Fruit fly (Drosophila melanogaster): Measurements from ENCODE around the gene pHCl-2.

The pHCl-2 gene

DNA sequence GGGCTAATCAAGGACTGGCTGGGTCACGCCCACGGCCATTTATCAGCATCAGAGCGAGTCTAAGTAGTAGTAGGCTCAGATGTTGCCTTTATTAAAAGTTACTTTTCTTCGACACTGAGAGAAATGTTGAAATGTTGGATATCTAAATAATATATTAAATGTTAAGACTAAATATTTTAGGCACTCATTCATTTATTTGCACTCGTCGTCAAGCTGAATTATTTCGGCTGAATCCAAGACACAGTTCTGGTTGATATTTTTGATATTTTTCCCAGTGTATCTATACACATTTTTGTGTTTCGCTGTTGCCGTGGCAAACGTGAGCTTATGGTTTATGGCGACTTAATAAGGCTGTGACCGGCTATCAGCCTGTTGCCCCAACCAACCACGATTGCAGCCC, 19.9 kb upstream of the pHCl-2 start (continued):
- TF ChIP-seq Hr38 (GFP tag; optimal IDR thresholded peaks at IDR 0.05) (no peak), OdsH (GFP tag; optimal IDR thresholded peaks at IDR 0.05) (peak; percentile 68), dac (GFP tag; optimal IDR thresholded peaks at IDR 0.05) (peak; percentile 66), CG16779 (tag; optimal IDR thresholded peaks at IDR 0.05) (peak; percentile 37), lz (GFP tag; optimal IDR thresholded peaks at IDR 0.05) (no peak), vri (GFP tag; optimal IDR thresholded peaks at IDR 0.05) (no peak), ss (GFP tag; optimal IDR thresholded peaks at IDR 0.05) (peak in 1 of 2 experiments; percentile 7), Ets96B (tag; optimal IDR thresholded peaks at IDR 0.05) (peak; percentile 65), salr (GFP tag; optimal IDR thresholded peaks at IDR 0.05) (peak in 1 of 2 experiments; percentile 63), Smox (GFP tag; optimal IDR thresholded peaks at IDR 0.05) (no peak), svp (GFP tag) (peak; percentile 57), CG6276 (GFP tag; optimal IDR thresholded peaks at IDR 0.05) (peak; percentile 81), Gug (GFP tag; IDR thresholded peaks at IDR 0.05) (peak; percentile 76), net (GFP tag; optimal IDR thresholded peaks at IDR 0.05) (peak; percentile 62), spab (GFP tag; optimal IDR thresholded peaks at IDR 0.05) (peak; percentile 47)

DNA sequence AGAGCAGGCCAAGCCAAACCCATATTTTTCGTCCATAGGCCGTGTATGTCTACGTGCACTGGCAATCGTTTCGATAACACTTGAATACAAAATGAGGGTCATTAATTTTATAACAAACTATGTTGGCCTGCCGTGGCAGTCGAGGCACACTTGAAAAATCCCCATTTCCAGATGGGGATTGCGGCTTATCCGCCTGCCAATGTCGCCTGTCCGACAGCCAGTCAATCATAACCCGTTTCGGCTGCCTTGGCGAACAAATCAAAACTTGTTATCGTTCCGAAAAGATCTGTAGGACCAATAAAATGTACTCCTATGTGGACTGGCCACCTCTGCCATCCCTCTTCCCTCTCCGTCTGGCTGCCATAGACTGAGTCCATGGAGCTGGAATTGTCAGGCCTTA, 19.3 kb upstream of the pHCl-2 start:
- TF ChIP-seq CG7368 (GFP tag; optimal IDR thresholded peaks at IDR 0.05) (no peak), dac (GFP tag; optimal IDR thresholded peaks at IDR 0.05) (no peak), Ets21C (GFP tag; optimal IDR thresholded peaks at IDR 0.05) (no peak), fd59A (GFP tag; optimal IDR thresholded peaks at IDR 0.05) (no peak), CG15336 (GFP tag; IDR thresholded peaks at IDR 0.05) (no peak), salr (GFP tag; optimal IDR thresholded peaks at IDR 0.05) (no peak), CG34406 (GFP tag; optimal IDR thresholded peaks at IDR 0.05) (no peak), CG4318 (GFP tag; optimal IDR thresholded peaks at IDR 0.05) (no peak), Lpt (GFP tag; optimal IDR thresholded peaks at IDR 0.05) (no peak), CG6854 (GFP tag; optimal IDR thresholded peaks at IDR 0.05) (no peak), CG6163 (GFP tag; IDR thresholded peaks at IDR 0.05) (no peak), Hr39 (GFP tag; optimal IDR thresholded peaks at IDR 0.05) (no peak), Hr4 (GFP tag; optimal IDR thresholded peaks at IDR 0.05) (no peak), CG11902 (GFP tag; optimal IDR thresholded peaks at IDR 0.05) (no peak), Smox (GFP tag; optimal IDR thresholded peaks at IDR 0.05) (no peak)

DNA sequence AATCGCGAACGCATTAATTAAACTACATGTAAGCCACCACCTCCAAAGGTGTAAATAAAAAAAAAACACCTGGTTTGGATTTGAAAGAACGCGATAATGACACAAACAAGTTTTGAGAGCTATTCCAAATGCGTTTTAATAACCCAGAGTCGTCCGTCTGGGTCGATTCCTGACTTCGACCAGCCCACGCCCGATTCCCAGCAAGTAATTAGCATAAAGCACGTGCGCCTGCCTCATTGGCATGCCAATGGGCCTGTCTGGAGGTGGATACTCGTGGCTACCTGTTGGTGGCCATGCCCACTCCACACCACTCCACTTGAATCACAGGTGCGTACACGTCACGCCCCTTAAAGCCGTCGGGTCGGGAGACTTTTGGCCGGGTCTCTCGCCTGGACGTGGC, 17.1 kb upstream of the pHCl-2 start:
- TF ChIP-seq CG3919 (GFP tag; optimal IDR thresholded peaks at IDR 0.05) (no peak), Eip78C (GFP tag) (peak; percentile 7)

DNA sequence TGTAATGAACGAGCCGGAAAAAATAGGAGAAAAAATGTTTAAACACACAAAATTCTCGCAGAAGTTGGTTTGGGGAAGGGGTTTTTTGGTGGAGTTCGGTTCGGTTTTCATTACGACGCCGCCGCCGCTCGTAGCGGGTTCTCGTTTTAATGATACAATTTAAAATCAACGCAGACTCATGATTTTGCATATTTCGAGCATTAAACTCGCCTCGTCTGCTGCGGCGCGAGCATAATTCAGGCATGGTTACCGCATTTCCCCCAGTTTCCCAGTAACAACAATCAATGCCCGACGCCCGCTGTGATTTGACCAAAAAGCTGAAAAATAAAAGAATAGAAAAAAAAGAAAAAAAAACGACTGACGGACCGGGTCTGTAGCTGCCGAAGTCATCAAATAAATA, 16.2 kb upstream of the pHCl-2 start:
- TF ChIP-seq Sox15 (GFP tag; optimal IDR thresholded peaks at IDR 0.05) (no peak), pdm3 (GFP tag; optimal IDR thresholded peaks at IDR 0.05) (no peak), eg (GFP tag; IDR thresholded peaks at IDR 0.05) (no peak), topi (GFP tag; optimal IDR thresholded peaks at IDR 0.05) (no peak)

DNA sequence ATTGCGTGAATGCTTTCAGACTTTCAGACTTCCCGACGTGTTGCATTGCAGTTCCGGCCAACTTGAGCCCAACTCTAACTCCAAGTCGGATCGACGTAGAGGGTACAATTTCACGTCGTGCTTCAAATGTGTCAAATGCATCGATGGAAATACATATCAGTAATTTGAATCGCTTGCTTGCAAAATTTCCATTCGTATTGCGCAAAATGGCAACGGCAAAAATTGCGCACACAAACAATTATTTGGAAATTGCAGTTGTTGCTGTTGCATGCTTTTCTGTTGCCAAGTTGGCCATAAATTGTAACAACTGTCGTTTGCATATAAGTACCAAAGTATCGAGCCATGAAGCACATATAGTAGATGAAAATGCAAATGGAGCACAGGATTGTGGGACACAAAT, 15.3 kb upstream of the pHCl-2 start:
- TF ChIP-seq CG34406 (GFP tag; optimal IDR thresholded peaks at IDR 0.05) (no peak), Sox102F (GFP tag; optimal IDR thresholded peaks at IDR 0.05) (no peak), CG6163 (GFP tag; IDR thresholded peaks at IDR 0.05) (no peak), Eip93F (GFP tag; optimal IDR thresholded peaks at IDR 0.05) (no peak), CG10669 (GFP tag; optimal IDR thresholded peaks at IDR 0.05) (no peak), OdsH (GFP tag; optimal IDR thresholded peaks at IDR 0.05) (no peak), fd85E (GFP tag; optimal IDR thresholded peaks at IDR 0.05) (no peak), CG3032 (tag; optimal IDR thresholded peaks at IDR 0.05) (no peak), Sox15 (GFP tag; optimal IDR thresholded peaks at IDR 0.05) (no peak), CG11294 (GFP tag; IDR thresholded peaks at IDR 0.05) (no peak), Met (GFP tag; optimal IDR thresholded peaks at IDR 0.05) (no peak), salr (GFP tag; optimal IDR thresholded peaks at IDR 0.05) (no peak)
